Fruit fly (Drosophila melanogaster) whole organism, wandering third instar larva: ENCODE results near the gene RpLP0.

ENCODE experiments used
- Abd-B ChIP-seq: fragments of >200 bp; optimal IDR thresholded peaks from 2 replicates; lab custom pipeline; 2017; ENCODE audit warnings: missing biosample characterization, missing genetic modification characterization
- CG9705 ChIP-seq: fragments of 200-800 bp; sonication (Bioruptor generic); optimal IDR thresholded peaks from 2 replicates; lab custom pipeline; 2018; ENCODE audit warnings: missing biosample characterization, mild to moderate bottlenecking, missing genetic modification characterization
- Dfd ChIP-seq: fragments of >200 bp; optimal IDR thresholded peaks from 2 replicates; lab custom pipeline; 2017; ENCODE audit warnings: missing biosample characterization, missing genetic modification characterization
- GATAd ChIP-seq: sonication (Bioruptor generic); optimal IDR thresholded peaks from 2 replicates; lab custom pipeline; 2016; ENCODE audit warnings: missing biosample characterization, missing genetic modification characterization
- HLH106 ChIP-seq: fragments of 200-800 bp; optimal IDR thresholded peaks from 3 replicates; lab custom pipeline; 2019; ENCODE audit warnings: missing biosample characterization, mild to moderate bottlenecking, missing genetic modification characterization, moderate library complexity
- Hnf4 ChIP-seq: fragments of 200-800 bp; sonication (Bioruptor generic); optimal IDR thresholded peaks from 2 replicates; lab custom pipeline; 2016; ENCODE audit warnings: missing biosample characterization, mild to moderate bottlenecking, missing genetic modification characterization
- Jra ChIP-seq: sonication (Bioruptor generic); optimal IDR thresholded peaks from 2 replicates; lab custom pipeline; 2016; ENCODE audit warnings: missing biosample characterization, missing genetic modification characterization
- Mio ChIP-seq: sonication (Bioruptor generic); optimal IDR thresholded peaks from 2 replicates; lab custom pipeline; 2016; ENCODE audit warnings: missing biosample characterization, missing genetic modification characterization
- Myc ChIP-seq: fragments of >200 bp; optimal IDR thresholded peaks from 2 replicates; lab custom pipeline; 2017
- N ChIP-seq: fragments of >200 bp; optimal IDR thresholded peaks from 2 replicates; lab custom pipeline; 2018; ENCODE audit warnings: missing biosample characterization, missing external identifiers, missing genetic modification characterization
- OdsH ChIP-seq: fragments of 200-800 bp; sonication (Bioruptor generic); optimal IDR thresholded peaks from 2 replicates; lab custom pipeline; 2016; ENCODE audit warnings: missing biosample characterization, mild to moderate bottlenecking, missing genetic modification characterization
- Vsx2 ChIP-seq: fragments of 200-300, 225-300 bp; sonication (Bioruptor generic); optimal IDR thresholded peaks from 2 replicates; lab custom pipeline; 2018; ENCODE audit warnings: missing biosample characterization, missing genetic modification characterization; ENCODE audit not compliant: partially characterized antibody
- br ChIP-seq: fragments of 200-800 bp; sonication (Bioruptor generic); optimal IDR thresholded peaks from 2 replicates; lab custom pipeline; 2016; ENCODE audit warnings: missing biosample characterization, missing genetic modification characterization
- dl ChIP-seq, 2 experiments: fragments of 175-275, 200-275 bp in 1 of 2; fragments of 200-275 bp in 1 of 2; sonication (Bioruptor generic); optimal IDR thresholded peaks; lab custom pipeline; 2018; ENCODE audit warnings: mild to moderate bottlenecking in 2 of 2, missing biosample characterization in 2 of 2, missing genetic modification characterization in 2 of 2, moderate library complexity in 2 of 2; ENCODE audit not compliant: partially characterized antibody in 2 of 2, insufficient read depth in 1 of 2
- ey ChIP-seq: fragments of 200-800 bp; sonication (Bioruptor generic); optimal IDR thresholded peaks from 2 replicates; lab custom pipeline; 2016; ENCODE audit warnings: missing biosample characterization, missing genetic modification characterization
- foxo ChIP-seq, 2 experiments: fragments of 200-800 bp; sonication (Bioruptor generic); optimal IDR thresholded peaks; 2 replicates in 1 of 2; 3 replicates in 1 of 2; lab custom pipeline; 2016 to 2017; ENCODE audit warnings: missing biosample characterization in 2 of 2, missing genetic modification characterization in 2 of 2
- fru ChIP-seq: fragments of 200-800 bp; sonication (Bioruptor generic); optimal IDR thresholded peaks from 3 replicates; lab custom pipeline; 2016; ENCODE audit warnings: missing biosample characterization, mild to moderate bottlenecking, missing genetic modification characterization
- h ChIP-seq: fragments of 200-800 bp; sonication (Bioruptor generic); optimal IDR thresholded peaks from 3 replicates; lab custom pipeline; 2016; ENCODE audit warnings: missing biosample characterization, mild to moderate bottlenecking, missing genetic modification characterization
- jim ChIP-seq: fragments of 175-275, 200-325 bp; sonication (Bioruptor generic); optimal IDR thresholded peaks from 2 replicates; lab custom pipeline; 2016; ENCODE audit warnings: missing biosample characterization, mild to moderate bottlenecking, missing genetic modification characterization
- sage ChIP-seq: fragments of 200-800 bp; sonication (Bioruptor generic); optimal IDR thresholded peaks from 2 replicates; lab custom pipeline; 2016; ENCODE audit warnings: missing biosample characterization, mild to moderate bottlenecking, missing genetic modification characterization
- sv ChIP-seq: fragments of 200-800 bp; sonication (Bioruptor generic); optimal IDR thresholded peaks from 3 replicates; lab custom pipeline; 2016; ENCODE audit warnings: missing biosample characterization, missing genetic modification characterization
- tai ChIP-seq: sonication (Bioruptor generic); optimal IDR thresholded peaks from 2 replicates; lab custom pipeline; 2016; ENCODE audit warnings: missing biosample characterization, missing genetic modification characterization
- woc ChIP-seq: sonication (Bioruptor generic); optimal IDR thresholded peaks from 2 replicates; lab custom pipeline; 2016; ENCODE audit warnings: missing biosample characterization, mild to moderate bottlenecking, missing genetic modification characterization

The RpLP0 gene

DNA sequence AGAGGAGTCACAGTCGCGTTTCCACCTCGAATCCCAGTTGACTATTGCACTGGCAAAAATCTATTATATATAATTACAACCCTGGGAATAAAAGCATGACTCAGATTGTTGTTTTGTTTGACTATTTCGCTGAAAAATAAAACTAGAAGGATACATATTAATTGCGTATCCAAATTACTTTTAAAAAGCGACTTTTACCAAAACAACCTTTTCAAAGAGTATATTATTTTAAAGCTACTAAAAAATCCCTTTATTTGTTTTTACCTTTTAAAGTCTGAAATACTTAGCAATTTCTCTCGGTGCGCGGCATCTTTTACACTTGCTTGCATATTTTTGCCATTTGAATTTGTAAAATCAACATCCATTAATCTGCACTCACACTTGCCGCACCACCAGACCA lies 31.0 kb downstream of the RpLP0 start:
- TF ChIP-seq Vsx2 (GFP tag; lab: Kevin White, UChicago), result no peak
- no peak for TF ChIP-seq GATAd (GFP tag; lab: Kevin White, UChicago)
- no peak for TF ChIP-seq Mio
- no peak for TF ChIP-seq Abd-B
- TF ChIP-seq sv, result no peak
- TF ChIP-seq OdsH (GFP tag; lab: Kevin White, UChicago), result no peak
- TF ChIP-seq CG9705 (GFP tag; lab: Kevin White, UChicago), result no peak
- no peak for TF ChIP-seq tai (GFP tag; lab: Kevin White, UChicago)
- TF ChIP-seq Jra (GFP tag; lab: Kevin White, UChicago), result no peak

dm6 chr3L:22109903-22110302 lies 34.2 kb downstream of the RpLP0 start:
- TF ChIP-seq h (GFP tag; lab: Kevin White, UChicago) (no peak), fru (no peak), foxo (GFP tag; optimal IDR thresholded peaks at IDR 0.05; lab: Kevin White, UChicago) (no peak), tai (GFP tag; lab: Kevin White, UChicago) (no peak), Vsx2 (GFP tag; lab: Kevin White, UChicago) (no peak), sage (GFP tag; lab: Kevin White, UChicago) (no peak), dl (GFP tag; optimal IDR thresholded peaks at IDR 0.05; lab: Kevin White, UChicago; ENCODE audit: insufficient read depth in 1 of 2, partially characterized antibody in 2 of 2) (no peak), HLH106 (no peak), sv (no peak), br (GFP tag; lab: Kevin White, UChicago) (no peak), N (GFP tag; lab: Kevin White, UChicago) (no peak), Dfd (GFP tag; lab: Kevin White, UChicago) (no peak), woc (GFP tag; lab: Kevin White, UChicago) (no peak)

DNA sequence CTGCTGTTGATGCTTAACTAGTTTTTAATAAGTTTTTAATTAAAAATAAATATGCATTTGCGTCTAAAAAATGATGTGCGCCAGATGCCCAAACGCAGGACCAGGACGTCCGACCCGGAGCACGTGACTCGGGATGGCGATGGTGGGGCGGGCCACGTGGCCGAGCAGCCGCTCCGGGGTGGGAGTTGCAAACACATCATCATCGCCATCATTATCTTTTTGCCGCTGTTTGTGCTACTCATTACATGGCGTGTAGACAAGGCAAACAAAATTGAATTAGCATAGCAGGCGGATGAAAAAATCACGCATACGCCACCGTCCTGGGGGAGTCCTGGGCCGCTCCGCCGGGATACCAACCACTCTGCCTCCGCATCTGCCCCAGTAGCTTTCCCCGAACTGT lies 37.5 kb downstream of the RpLP0 start:
- TF ChIP-seq Myc (lab: Kevin White, UChicago) (no peak), Hnf4 (GFP tag; lab: Kevin White, UChicago) (no peak), GATAd (GFP tag; lab: Kevin White, UChicago) (no peak), jim (no peak), OdsH (GFP tag; lab: Kevin White, UChicago) (no peak), ey (GFP tag; lab: Kevin White, UChicago) (no peak)
